Fruit fly (Drosophila melanogaster) whole organism, embryonic: ENCODE results near the gene spn-B.

Experiments
- C15 ChIP-seq: fragments of 200-800 bp; sonication (Bioruptor generic); IDR thresholded peaks from 3 replicates; pipeline ENCODE4 v1.3.6; 2022; ENCODE audit warnings: missing biosample characterization, missing genetic modification characterization
- CG1024 ChIP-seq: fragments of 200-800 bp; sonication (Bioruptor generic); IDR thresholded peaks from 2 replicates; pipeline ENCODE4 v1.3.6; 2022; ENCODE audit warnings: missing biosample characterization, missing genetic modification characterization
- CG10565 ChIP-seq: fragments of 200-800 bp; sonication (Bioruptor generic); optimal IDR thresholded peaks from 3 replicates; lab custom pipeline; 2016; ENCODE audit warnings: missing biosample characterization, mild to moderate bottlenecking, missing genetic modification characterization
- CG10959 ChIP-seq: fragments of 200-800 bp; sonication (Bioruptor generic); IDR thresholded peaks from 2 replicates; pipeline ENCODE4 v1.3.6; 2022; ENCODE audit warnings: missing biosample characterization, missing genetic modification characterization
- CG11560 ChIP-seq: fragments of 200-800 bp; sonication (Bioruptor generic); IDR thresholded peaks from 3 replicates; pipeline ENCODE4 v1.3.6; 2022; ENCODE audit warnings: missing biosample characterization, missing genetic modification characterization
- CG12071 ChIP-seq: fragments of 200-800 bp; sonication (Bioruptor generic); optimal IDR thresholded peaks from 3 replicates; lab custom pipeline; 2018; ENCODE audit warnings: missing biosample characterization, mild to moderate bottlenecking, missing genetic modification characterization
- CG12769 ChIP-seq: fragments of 200-800 bp; sonication (Bioruptor generic); optimal IDR thresholded peaks from 2 replicates; lab custom pipeline; 2019; ENCODE audit warnings: missing biosample characterization, mild to moderate bottlenecking, missing genetic modification characterization, moderate library complexity
- CG12942 ChIP-seq: fragments of 200-800 bp; sonication (Bioruptor generic); optimal IDR thresholded peaks from 3 replicates; lab custom pipeline; 2016; ENCODE audit warnings: missing biosample characterization, missing genetic modification characterization
- CG13894 ChIP-seq: fragments of 200-800 bp; sonication (Bioruptor generic); optimal IDR thresholded peaks from 3 replicates; lab custom pipeline; 2018; ENCODE audit warnings: missing biosample characterization, mild to moderate bottlenecking, missing genetic modification characterization, moderate library complexity
- CG14441 ChIP-seq: fragments of 200-800 bp; sonication (Bioruptor generic); IDR thresholded peaks from 2 replicates; pipeline ENCODE4 v1.3.6; 2022; ENCODE audit warnings: missing biosample characterization, missing genetic modification characterization
- CG1602 ChIP-seq: fragments of 200-800 bp; sonication (Bioruptor generic); optimal IDR thresholded peaks from 3 replicates; lab custom pipeline; 2016; ENCODE audit warnings: missing biosample characterization, missing genetic modification characterization
- CG17802 ChIP-seq: fragments of 200-800 bp; sonication (Bioruptor generic); optimal IDR thresholded peaks from 2 replicates; lab custom pipeline; 2018; ENCODE audit warnings: missing biosample characterization, mild to moderate bottlenecking, missing genetic modification characterization, moderate library complexity
- CG2120 ChIP-seq: fragments of 200-800 bp; sonication (Bioruptor generic); optimal IDR thresholded peaks from 3 replicates; lab custom pipeline; 2016; ENCODE audit warnings: missing biosample characterization, missing genetic modification characterization
- CG4328 ChIP-seq: fragments of 200-800 bp; sonication (Bioruptor generic); optimal IDR thresholded peaks from 3 replicates; lab custom pipeline; 2017; ENCODE audit warnings: missing biosample characterization, missing genetic modification reagents, missing genetic modification characterization
- CG4360 ChIP-seq: fragments of 200-800 bp; sonication (Bioruptor generic); IDR thresholded peaks from 2 replicates; pipeline ENCODE4 v1.3.6; 2022; ENCODE audit warnings: missing biosample characterization, missing genetic modification characterization
- CG4424 ChIP-seq: fragments of 200-800 bp; sonication (Bioruptor generic); optimal IDR thresholded peaks from 3 replicates; lab custom pipeline; 2016; ENCODE audit warnings: missing biosample characterization, missing genetic modification characterization
- CG8281 ChIP-seq: fragments of 200-800 bp; sonication (Bioruptor generic); optimal IDR thresholded peaks from 2 replicates; lab custom pipeline; 2018; ENCODE audit warnings: missing biosample characterization, mild to moderate bottlenecking, missing genetic modification characterization, moderate library complexity
- CG9797 ChIP-seq: fragments of 200-800 bp; sonication (Bioruptor generic); optimal IDR thresholded peaks from 3 replicates; lab custom pipeline; 2018; ENCODE audit warnings: missing biosample characterization, mild to moderate bottlenecking, missing genetic modification characterization
- Dp ChIP-seq: fragments of 200-800 bp; sonication (Bioruptor generic); optimal IDR thresholded peaks from 2 replicates; lab custom pipeline; 2018; ENCODE audit warnings: missing biosample characterization, mild to moderate bottlenecking, missing genetic modification characterization, moderate library complexity
- E2f1 ChIP-seq: fragments of 200-800 bp; sonication (Bioruptor generic); IDR thresholded peaks from 2 replicates; pipeline ENCODE4 v1.3.6; 2022; ENCODE audit warnings: missing biosample characterization, missing genetic modification characterization
- Hmr ChIP-seq: fragments of 200-800 bp; sonication (Bioruptor generic); optimal IDR thresholded peaks from 3 replicates; lab custom pipeline; 2017; ENCODE audit warnings: mild to moderate bottlenecking, missing biosample characterization, missing genetic modification reagents, missing genetic modification characterization
- NFAT ChIP-seq: fragments of 200-800 bp; sonication (Bioruptor generic); IDR thresholded peaks from 2 replicates; pipeline ENCODE4 v1.3.6; 2022; ENCODE audit warnings: missing biosample characterization, missing genetic modification characterization
- Oaz ChIP-seq: fragments of 200-800 bp; sonication (Bioruptor generic); IDR thresholded peaks from 2 replicates; pipeline ENCODE4 v1.3.6; 2022; ENCODE audit warnings: missing biosample characterization, missing genetic modification characterization
- Pdp1 ChIP-seq, 2 experiments: fragments of 200-800 bp; sonication (Bioruptor generic); optimal IDR thresholded peaks; 3 replicates each; lab custom pipeline; 2016; ENCODE audit warnings: missing biosample characterization in 2 of 2, missing genetic modification characterization in 2 of 2, mild to moderate bottlenecking in 1 of 2, moderate library complexity in 1 of 2
- Side ChIP-seq: fragments of 200-800 bp; sonication (Bioruptor generic); optimal IDR thresholded peaks from 2 replicates; lab custom pipeline; 2016; ENCODE audit warnings: missing biosample characterization, missing genetic modification characterization
- az2 ChIP-seq: fragments of 200-800 bp; sonication (Bioruptor generic); optimal IDR thresholded peaks from 3 replicates; lab custom pipeline; 2016; ENCODE audit warnings: missing biosample characterization, missing genetic modification characterization
- bcd ChIP-seq: fragments of 200-800 bp; sonication (Bioruptor generic); optimal IDR thresholded peaks from 2 replicates; lab custom pipeline; 2017; ENCODE audit warnings: missing biosample characterization, mild to moderate bottlenecking, missing genetic modification characterization
- chm ChIP-seq: fragments of 200-800 bp; sonication (Bioruptor generic); IDR thresholded peaks from 2 replicates; pipeline ENCODE4 v1.3.6; 2022; ENCODE audit warnings: missing biosample characterization, missing genetic modification characterization
- cwo ChIP-seq: fragments of 200-800 bp; sonication (Bioruptor generic); optimal IDR thresholded peaks from 3 replicates; lab custom pipeline; 2017; ENCODE audit warnings: missing biosample characterization, missing genetic modification characterization, mild to moderate bottlenecking, moderate library complexity, missing genetic modification reagents
- emc ChIP-seq: fragments of 200-800 bp; sonication (Bioruptor generic); optimal IDR thresholded peaks from 2 replicates; lab custom pipeline; 2016; ENCODE audit warnings: missing biosample characterization, missing genetic modification characterization
- ewg ChIP-seq: fragments of 200-800 bp; sonication (Bioruptor generic); optimal IDR thresholded peaks from 3 replicates; lab custom pipeline; 2017; ENCODE audit warnings: mild to moderate bottlenecking, missing biosample characterization, missing genetic modification reagents, missing genetic modification characterization
- fru ChIP-seq: fragments of >200 bp; optimal IDR thresholded peaks from 2 replicates; lab custom pipeline; 2017
- ftz-f1 ChIP-seq: fragments of 200-800 bp; sonication (Bioruptor generic); optimal IDR thresholded peaks from 2 replicates; lab custom pipeline; 2016; ENCODE audit warnings: missing biosample characterization, missing genetic modification characterization
- hbn ChIP-seq: fragments of 200-800 bp; sonication (Bioruptor generic); IDR thresholded peaks from 2 replicates; pipeline ENCODE4 v1.3.6; 2022; ENCODE audit warnings: missing biosample characterization, missing genetic modification characterization; ENCODE audit not compliant: partially characterized antibody
- lbe ChIP-seq: fragments of 200-800 bp; sonication (Bioruptor generic); optimal IDR thresholded peaks from 2 replicates; lab custom pipeline; 2016; ENCODE audit warnings: missing biosample characterization, mild to moderate bottlenecking, missing genetic modification characterization
- lilli ChIP-seq: fragments of 200-800 bp; sonication (Bioruptor generic); optimal IDR thresholded peaks from 3 replicates; lab custom pipeline; 2016; ENCODE audit warnings: missing biosample characterization, missing genetic modification characterization
- lmd ChIP-seq: fragments of 200-800 bp; sonication (Bioruptor generic); IDR thresholded peaks from 2 replicates; pipeline ENCODE4 v1.3.6; 2022; ENCODE audit warnings: missing biosample characterization, missing genetic modification characterization
- luna ChIP-seq: fragments of 200-800 bp; sonication (Bioruptor generic); optimal IDR thresholded peaks from 2 replicates; lab custom pipeline; 2016; ENCODE audit warnings: missing biosample characterization, missing genetic modification characterization
- mirr ChIP-seq: fragments of 200-800 bp; sonication (Bioruptor generic); optimal IDR thresholded peaks from 3 replicates; lab custom pipeline; 2018; ENCODE audit warnings: missing biosample characterization, mild to moderate bottlenecking, missing genetic modification characterization
- nerfin-1 ChIP-seq: fragments of 200-800 bp; sonication (Bioruptor generic); optimal IDR thresholded peaks from 3 replicates; lab custom pipeline; 2019; ENCODE audit warnings: missing biosample characterization, mild to moderate bottlenecking, missing genetic modification characterization, moderate library complexity
- pan ChIP-seq, 4 experiments: fragments of >200 bp in 3 of 4; fragments of 200-800 bp in 1 of 4; sonication (Bioruptor generic) in 1 of 4; optimal IDR thresholded peaks in 3 of 4; IDR thresholded peaks in 1 of 4; 2 replicates each; pipeline versions ENCODE4 v1.3.6 to Lab custom; 2017 to 2022; ENCODE audit warnings: missing biosample characterization in 2 of 4, missing genetic modification characterization in 2 of 4, mixed read lengths in 1 of 4
- pfk ChIP-seq: fragments of 200-800 bp; sonication (Bioruptor generic); optimal IDR thresholded peaks from 2 replicates; lab custom pipeline; 2018; ENCODE audit warnings: missing biosample characterization, mild to moderate bottlenecking, missing genetic modification characterization, moderate library complexity
- rib ChIP-seq: fragments of 200-800 bp; sonication (Bioruptor generic); IDR thresholded peaks from 2 replicates; pipeline ENCODE4 v1.3.6; 2022; ENCODE audit warnings: missing biosample characterization, missing genetic modification characterization
- sc ChIP-seq, 3 experiments: fragments of >200 bp in 2 of 3; fragments of 200-800 bp in 1 of 3; sonication (Bioruptor generic) in 1 of 3; optimal IDR thresholded peaks; 2 replicates in 2 of 3; 3 replicates in 1 of 3; lab custom pipeline; 2017; ENCODE audit warnings: mild to moderate bottlenecking in 1 of 3, missing biosample characterization in 1 of 3, missing genetic modification characterization in 1 of 3, missing genetic modification reagents in 1 of 3
- sna ChIP-seq: fragments of 200-800 bp; sonication (Bioruptor generic); IDR thresholded peaks from 2 replicates; pipeline ENCODE4 v1.3.6; 2022; ENCODE audit warnings: missing biosample characterization, missing genetic modification characterization; ENCODE audit not compliant: partially characterized antibody
- sug ChIP-seq: fragments of 200-800 bp; optimal IDR thresholded peaks from 2 replicates; lab custom pipeline; 2019; ENCODE audit warnings: missing biosample characterization, mild to moderate bottlenecking, missing genetic modification characterization, moderate library complexity
- vfl ChIP-seq: fragments of 200-800 bp; sonication (Bioruptor generic); optimal IDR thresholded peaks from 2 replicates; lab custom pipeline; 2016; ENCODE audit warnings: missing biosample characterization, missing genetic modification characterization
- vnd ChIP-seq: fragments of 200-800 bp; sonication (Bioruptor generic); IDR thresholded peaks from 3 replicates; pipeline ENCODE4 v1.3.6; 2022; ENCODE audit warnings: missing biosample characterization, missing genetic modification characterization; ENCODE audit not compliant: partially characterized antibody
- wor ChIP-seq: fragments of 200-800 bp; sonication (Bioruptor generic); IDR thresholded peaks from 2 replicates; pipeline ENCODE4 v1.3.6; 2022; ENCODE audit warnings: missing biosample characterization, missing genetic modification characterization
- zen2 ChIP-seq: fragments of 200-800 bp; sonication (Bioruptor generic); IDR thresholded peaks from 3 replicates; pipeline ENCODE4 v1.3.6; 2022; ENCODE audit warnings: missing biosample characterization, missing genetic modification characterization; ENCODE audit not compliant: partially characterized antibody

spn-B gene

dm6 chr3R:14331474-14331873 is 3.6 kb downstream of the spn-B start (continued):
- TF ChIP-seq sc (optimal IDR thresholded peaks at IDR 0.05; lab: Kevin White, UChicago): no peak
- no peak for TF ChIP-seq sc (GFP tag; optimal IDR thresholded peaks at IDR 0.05; lab: Kevin White, UChicago)
- peak; percentile 91 for TF ChIP-seq CG12769 (tag; lab: Kevin White, UChicago)
- TF ChIP-seq vfl (GFP tag; lab: Kevin White, UChicago): no peak
- peak in 1 of 2 experiments; percentile 34 for TF ChIP-seq Pdp1 (GFP tag; optimal IDR thresholded peaks at IDR 0.05; lab: Kevin White, UChicago)
- no peak for TF ChIP-seq Hmr
- no peak for TF ChIP-seq pfk (GFP tag; lab: Kevin White, UChicago)
- no peak for TF ChIP-seq CG4360 (GFP tag; lab: Robert Waterston, UW)
- TF ChIP-seq pan (optimal IDR thresholded peaks at IDR 0.05; lab: Kevin White, UChicago): no peak
- TF ChIP-seq pan (GFP tag; optimal IDR thresholded peaks at IDR 0.05 in 1 of 2, IDR thresholded peaks at IDR 0.05 in 1 of 2): no peak
- no peak for TF ChIP-seq CG13894
- TF ChIP-seq CG12942: no peak
- TF ChIP-seq Dp (GFP tag; lab: Kevin White, UChicago): no peak
- TF ChIP-seq NFAT (GFP tag; lab: Robert Waterston, UW): no peak
- TF ChIP-seq CG2120: no peak
- TF ChIP-seq Oaz (GFP tag; lab: Robert Waterston, UW): no peak
- TF ChIP-seq vnd (GFP tag; lab: Robert Waterston, UW): no peak
- TF ChIP-seq ewg (GFP tag; lab: Kevin White, UChicago): no peak
- no peak for TF ChIP-seq rib
- TF ChIP-seq lbe (GFP tag; lab: Kevin White, UChicago): no peak
- TF ChIP-seq mirr (GFP tag; lab: Kevin White, UChicago): no peak
- no peak for TF ChIP-seq ftz-f1
- TF ChIP-seq nerfin-1 (tag; lab: Kevin White, UChicago): no peak
- no peak for TF ChIP-seq sna (GFP tag; lab: Robert Waterston, UW)
- TF ChIP-seq bcd (GFP tag; lab: Kevin White, UChicago): no peak
- no peak for TF ChIP-seq CG1024 (GFP tag; lab: Robert Waterston, UW)
- peak; percentile 56 for TF ChIP-seq CG4328 (GFP tag; lab: Kevin White, UChicago)
- TF ChIP-seq emc (GFP tag; lab: Kevin White, UChicago): no peak
- no peak for TF ChIP-seq CG14441 (GFP tag; lab: Robert Waterston, UW)
- TF ChIP-seq CG12071 (GFP tag; lab: Kevin White, UChicago): no peak
- TF ChIP-seq chm (GFP tag; lab: Robert Waterston, UW): 0 out of 2 replicates have a peak, but pooled peaks have one; percentile 13

dm6 chr3R:14332735-14333134 is 4.9 kb downstream of the spn-B start:
- peak; percentile 15 for TF ChIP-seq lilli (GFP tag; lab: Kevin White, UChicago)
- peak; percentile 10 for TF ChIP-seq cwo
- TF ChIP-seq wor: no peak
- no peak for TF ChIP-seq hbn (GFP tag; lab: Robert Waterston, UW)
- no peak for TF ChIP-seq fru (lab: Kevin White, UChicago)
- TF ChIP-seq CG17802 (tag; lab: Kevin White, UChicago): no peak
- no peak for TF ChIP-seq pan (optimal IDR thresholded peaks at IDR 0.05; lab: Kevin White, UChicago)
- peak in 1 of 2 experiments; percentile 56 for TF ChIP-seq pan (GFP tag; optimal IDR thresholded peaks at IDR 0.05 in 1 of 2, IDR thresholded peaks at IDR 0.05 in 1 of 2)
- no peak for TF ChIP-seq luna
- TF ChIP-seq C15: no peak
- no peak for TF ChIP-seq CG10565 (GFP tag; lab: Kevin White, UChicago)
- no peak for TF ChIP-seq CG8281 (tag; lab: Kevin White, UChicago)
- no peak for TF ChIP-seq zen2 (GFP tag; lab: Robert Waterston, UW)
- TF ChIP-seq CG9797 (GFP tag; lab: Kevin White, UChicago): no peak
- TF ChIP-seq CG10959 (GFP tag; lab: Robert Waterston, UW): no peak
- TF ChIP-seq Side: no peak
- peak; percentile 10 for TF ChIP-seq CG4424
- TF ChIP-seq sug (tag; lab: Kevin White, UChicago): no peak
- no peak for TF ChIP-seq CG11560 (tag; lab: Robert Waterston, UW)
- peak; percentile 12; the same call in 1 of the 2 replicates for TF ChIP-seq lmd (GFP tag; lab: Robert Waterston, UW)
- TF ChIP-seq E2f1 (GFP tag; lab: Robert Waterston, UW): no peak
- no peak for TF ChIP-seq az2 (GFP tag; lab: Kevin White, UChicago)
- TF ChIP-seq CG1602: peak; percentile 7
